Fruit fly (Drosophila melanogaster): ENCODE results near the gene Msp300.
A peak's percentile ranks its signal among the peaks of the same experiment; 100 is the strongest.

Gene Msp300

DNA sequence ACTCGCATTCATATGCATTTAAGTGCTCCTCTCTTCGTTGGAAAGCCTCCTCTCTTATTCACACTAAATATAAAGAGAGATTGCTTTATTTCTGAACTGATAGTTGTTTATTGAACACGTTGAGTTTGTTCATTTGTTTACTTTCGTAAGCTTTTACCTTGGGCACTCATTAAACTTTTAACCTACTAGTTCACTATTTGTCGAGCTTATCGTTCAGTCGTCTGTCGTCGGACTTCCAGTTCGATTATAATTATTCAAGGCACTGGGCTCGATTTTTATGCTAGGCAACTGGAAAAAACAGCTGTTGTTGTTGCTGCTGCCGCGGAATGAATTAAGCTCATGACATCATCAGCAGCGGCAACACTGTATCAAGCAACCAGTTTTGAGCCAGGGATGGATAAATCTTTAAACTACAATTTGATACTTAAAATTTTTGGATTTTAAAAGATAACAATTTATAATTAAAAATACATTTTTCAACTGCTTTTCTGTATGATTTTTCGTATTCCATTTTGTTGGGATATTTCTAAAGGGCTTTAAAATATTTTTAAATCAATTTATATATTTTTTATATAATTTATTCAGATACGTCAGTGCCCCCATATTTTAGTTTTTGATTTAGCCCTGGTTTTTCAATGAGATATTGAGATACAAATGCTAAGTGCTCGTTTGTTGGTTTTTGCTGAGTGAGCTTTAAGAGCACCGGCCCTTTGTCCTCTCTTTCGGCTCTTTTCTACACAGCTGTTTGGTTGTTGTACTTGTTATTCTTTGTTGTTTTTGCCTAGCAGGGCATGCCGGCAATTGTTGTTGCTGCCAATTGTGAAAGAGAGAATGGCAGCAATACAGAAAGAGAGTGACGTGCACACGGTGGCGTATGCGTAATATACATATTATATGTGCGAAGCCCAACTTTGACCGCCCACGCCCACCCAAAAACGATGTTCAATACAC lies 44.8 kb downstream of the Msp300 start (continued):
- TF ChIP-seq odd (GFP tag; optimal IDR thresholded peaks at IDR 0.05): peak; percentile 92
- TF ChIP-seq CG31388 (GFP tag; optimal IDR thresholded peaks at IDR 0.05): peak; percentile 62
- TF ChIP-seq h (optimal IDR thresholded peaks at IDR 0.05): no peak
- TF ChIP-seq fru (optimal IDR thresholded peaks at IDR 0.05): no peak
- peak; percentile 95 for TF ChIP-seq Atf6 (GFP tag; IDR thresholded peaks at IDR 0.05)
- TF ChIP-seq sob (GFP tag; IDR thresholded peaks at IDR 0.05): peak; percentile 96
- TF ChIP-seq stwl (tag; optimal IDR thresholded peaks at IDR 0.05): no peak
- TF ChIP-seq CG3281 (GFP tag; optimal IDR thresholded peaks at IDR 0.05): peak; percentile 97
- no peak for TF ChIP-seq inv (GFP tag; IDR thresholded peaks at IDR 0.05; ENCODE audit: partially characterized antibody)
- peak; percentile 67 for TF ChIP-seq psq (GFP tag; optimal IDR thresholded peaks at IDR 0.05)
- TF ChIP-seq Sry-δ (GFP tag; optimal IDR thresholded peaks at IDR 0.05): no peak
- peak; percentile 82 for TF ChIP-seq Nf-YB (GFP tag; optimal IDR thresholded peaks at IDR 0.05)
- TF ChIP-seq slou (GFP tag; optimal IDR thresholded peaks at IDR 0.05): peak; percentile 82
- peak; percentile 97 for TF ChIP-seq CG18599 (GFP tag; optimal IDR thresholded peaks at IDR 0.05)
- peak; percentile 81 for TF ChIP-seq sim (GFP tag; IDR thresholded peaks at IDR 0.05)
- TF ChIP-seq CG17186 (GFP tag; optimal IDR thresholded peaks at IDR 0.05): peak; percentile 6
- TF ChIP-seq Hr51 (GFP tag; optimal IDR thresholded peaks at IDR 0.05): peak; percentile 19 to 98
- peak; percentile 91 for TF ChIP-seq H15 (GFP tag; IDR thresholded peaks at IDR 0.05)
- peak; percentile 82 for TF ChIP-seq YL-1 (GFP tag; optimal IDR thresholded peaks at IDR 0.05)
- no peak for TF ChIP-seq D (optimal IDR thresholded peaks at IDR 0.05)
- TF ChIP-seq D (GFP tag; optimal IDR thresholded peaks at IDR 0.05): peak; percentile 88
- peak; percentile 93 for TF ChIP-seq rib (GFP tag; IDR thresholded peaks at IDR 0.05)
- TF ChIP-seq mam (GFP tag; optimal IDR thresholded peaks at IDR 0.05): peak; percentile 7
- peak; percentile 96 for TF ChIP-seq CG18262 (tag; optimal IDR thresholded peaks at IDR 0.05)
- peak; percentile 78 for TF ChIP-seq CG1529 (GFP tag; optimal IDR thresholded peaks at IDR 0.05)
- TF ChIP-seq CG5953 (GFP tag; IDR thresholded peaks at IDR 0.05): peak; percentile 88
- peak; percentile 51 for TF ChIP-seq MTF-1 (GFP tag; optimal IDR thresholded peaks at IDR 0.05; ENCODE audit: borderline replicate concordance)
- TF ChIP-seq danr (GFP tag; IDR thresholded peaks at IDR 0.05): peak; percentile 83; the same call in 1 of the 2 replicates
- TF ChIP-seq CG4820 (GFP tag; optimal IDR thresholded peaks at IDR 0.05): peak; percentile 78
- no peak for TF ChIP-seq sna (GFP tag; IDR thresholded peaks at IDR 0.05; ENCODE audit: partially characterized antibody)
- TF ChIP-seq CG32772 (GFP tag; IDR thresholded peaks at IDR 0.05): peak; percentile 94
- peak; percentile 96 for TF ChIP-seq Rfx (GFP tag; IDR thresholded peaks at IDR 0.05)
- TF ChIP-seq bab2 (GFP tag; optimal IDR thresholded peaks at IDR 0.05): peak; percentile 30
- peak; percentile 91 for TF ChIP-seq sd (tag; optimal IDR thresholded peaks at IDR 0.05)
- TF ChIP-seq Neu2 (GFP tag; optimal IDR thresholded peaks at IDR 0.05; ENCODE audit: borderline replicate concordance): no peak
- TF ChIP-seq NfI (GFP tag; optimal IDR thresholded peaks at IDR 0.05): peak; percentile 94
- peak; percentile 44 for TF ChIP-seq zfh2 (GFP tag; optimal IDR thresholded peaks at IDR 0.05)
- TF ChIP-seq TFAM (GFP tag; optimal IDR thresholded peaks at IDR 0.05): no peak
- TF ChIP-seq CG11456 (GFP tag; IDR thresholded peaks at IDR 0.05): peak; percentile 87
- TF ChIP-seq cad (GFP tag; optimal IDR thresholded peaks at IDR 0.05): no peak
- no peak for TF ChIP-seq gcm2 (GFP tag; optimal IDR thresholded peaks at IDR 0.05)
- TF ChIP-seq CG8924 (tag; optimal IDR thresholded peaks at IDR 0.05): peak; percentile 98
- TF ChIP-seq Hsf (GFP tag; optimal IDR thresholded peaks at IDR 0.05): peak; percentile 65
- no peak for TF ChIP-seq Elba2 (GFP tag; optimal IDR thresholded peaks at IDR 0.05)
- TF ChIP-seq pho (GFP tag; optimal IDR thresholded peaks at IDR 0.05): peak; percentile 19
- TF ChIP-seq ERR (GFP tag; optimal IDR thresholded peaks at IDR 0.05): no peak
- TF ChIP-seq Ravus (GFP tag; IDR thresholded peaks at IDR 0.05): peak; percentile 82
- peak; percentile 89 for TF ChIP-seq CG11696 (GFP tag; IDR thresholded peaks at IDR 0.05)
- TF ChIP-seq CG11247 (GFP tag; IDR thresholded peaks at IDR 0.05): peak; percentile 95
- peak; percentile 95 for TF ChIP-seq CG14441 (GFP tag; IDR thresholded peaks at IDR 0.05)

All from whole organism, embryonic.